Worm (Caenorhabditis elegans) whole organism, late embryonic: ENCODE results near the gene ttr-29.

Source experiments
- pros-1 ChIP-seq: fragments of 150-350 bp; optimal IDR thresholded peaks from 2 replicates; lab custom pipeline; 2014; ENCODE audit warnings: missing biosample characterization, missing genetic modification reagents, missing genetic modification characterization
- unc-55 ChIP-seq: sonication (generic microtip); optimal IDR thresholded peaks from 2 replicates; lab custom pipeline; 2017; ENCODE audit warnings: missing biosample characterization, missing genetic modification reagents, missing genetic modification characterization

DNA sequence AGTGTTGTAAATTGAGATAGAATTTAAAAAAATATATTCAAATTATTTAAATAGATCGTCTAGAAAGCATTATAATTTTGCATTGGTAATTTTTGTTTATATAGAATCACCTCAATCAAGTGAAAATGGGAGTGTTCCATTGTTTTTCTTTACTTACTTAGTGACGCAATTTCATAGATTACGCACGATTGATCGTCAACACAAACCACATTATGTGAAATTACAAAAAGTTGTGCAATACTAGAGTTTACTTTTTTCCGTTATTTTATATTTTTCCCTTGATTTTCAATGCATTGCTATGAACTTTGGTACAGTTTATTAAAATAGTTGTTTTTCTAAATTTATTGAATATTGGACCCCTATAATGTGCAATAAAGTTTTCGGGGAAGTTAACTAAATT, 32.8 kb upstream of the ttr-29 start, which contains the start of gene T16G1.5:
- TF ChIP-seq pros-1 (tag; lab: Kevin White, UChicago) (no peak), unc-55 (GFP tag; lab: Kevin White, UChicago) (no peak)
